Worm (Caenorhabditis elegans) whole organism, late embryonic: ENCODE results near the gene frl-1.
A peak's percentile ranks its signal among the peaks of the same experiment; 100 is the strongest.

Source experiments
- C08G9.2 ChIP-seq: sonication (generic microtip); optimal IDR thresholded peaks from 2 replicates; lab custom pipeline; 2016; ENCODE audit warnings: mild to moderate bottlenecking, missing genetic modification characterization, moderate library complexity, missing compliant biosample characterization
- F13H6.1 ChIP-seq: sonication (generic microtip); optimal IDR thresholded peaks from 2 replicates; lab custom pipeline; 2016; ENCODE audit warnings: missing genetic modification characterization, missing compliant biosample characterization
- K02D7.2 ChIP-seq: sonication (generic microtip); optimal IDR thresholded peaks from 2 replicates; lab custom pipeline; 2017; ENCODE audit warnings: mild to moderate bottlenecking, missing genetic modification characterization, missing compliant biosample characterization
- K09A11.1 ChIP-seq: sonication (generic microtip); optimal IDR thresholded peaks from 2 replicates; lab custom pipeline; 2017; ENCODE audit warnings: antibody characterized with exemption, mild to moderate bottlenecking, missing genetic modification characterization, missing compliant biosample characterization; ENCODE audit not compliant: insufficient read depth
- T23F11.4 ChIP-seq: fragments of 200-800 bp; sonication (Bioruptor generic); optimal IDR thresholded peaks from 2 replicates; lab custom pipeline; 2018; ENCODE audit warnings: mild to moderate bottlenecking, missing genetic modification characterization, missing compliant biosample characterization
- Y22D7AL.16 ChIP-seq: sonication (generic microtip); optimal IDR thresholded peaks from 2 replicates; lab custom pipeline; 2016; ENCODE audit warnings: missing genetic modification characterization, missing compliant biosample characterization
- ama-1 ChIP-seq: fragments of 150-350 bp; optimal IDR thresholded peaks from 2 replicates; lab custom pipeline; 2014
- ceh-14 ChIP-seq: sonication (generic microtip); optimal IDR thresholded peaks from 2 replicates; lab custom pipeline; 2016; ENCODE audit warnings: missing genotype, missing genetic modification characterization, missing compliant biosample characterization
- ceh-18 ChIP-seq: sonication (generic microtip); optimal IDR thresholded peaks from 2 replicates; lab custom pipeline; 2016; ENCODE audit warnings: missing genetic modification characterization, missing compliant biosample characterization
- ceh-19 ChIP-seq: fragments of 200-800 bp; sonication (Bioruptor generic); optimal IDR thresholded peaks from 2 replicates; lab custom pipeline; 2018; ENCODE audit warnings: mild to moderate bottlenecking, missing genetic modification characterization, missing compliant biosample characterization
- ceh-2 ChIP-seq: sonication (generic microtip); optimal IDR thresholded peaks from 2 replicates; lab custom pipeline; 2016; ENCODE audit warnings: missing genotype, missing genetic modification characterization, missing compliant biosample characterization
- ceh-22 ChIP-seq: sonication (generic microtip); optimal IDR thresholded peaks from 2 replicates; lab custom pipeline; 2017; ENCODE audit warnings: missing biosample characterization, missing genetic modification characterization
- ceh-24 ChIP-seq: sonication (generic microtip); optimal IDR thresholded peaks from 2 replicates; lab custom pipeline; 2016; ENCODE audit warnings: mild to moderate bottlenecking, missing genetic modification characterization, missing compliant biosample characterization
- ceh-30 ChIP-seq: fragments of 150-350 bp; optimal IDR thresholded peaks from 2 replicates; lab custom pipeline; 2014; ENCODE audit warnings: missing biosample characterization, missing genetic modification characterization
- ceh-31 ChIP-seq: sonication (generic microtip); optimal IDR thresholded peaks from 2 replicates; lab custom pipeline; 2016; ENCODE audit warnings: missing genetic modification characterization, missing compliant biosample characterization
- ceh-45 ChIP-seq: fragments of 200-800 bp; sonication (Bioruptor generic); IDR thresholded peaks from 2 replicates; pipeline ENCODE4 v1.3.6; 2022; ENCODE audit warnings: missing genetic modification reagents, missing genetic modification characterization, missing compliant biosample characterization
- ceh-48 ChIP-seq: sonication (generic microtip); optimal IDR thresholded peaks from 2 replicates; lab custom pipeline; 2016; ENCODE audit warnings: missing genetic modification characterization, inconsistent platforms, missing compliant biosample characterization
- dmd-4 ChIP-seq: sonication (generic microtip); optimal IDR thresholded peaks from 2 replicates; lab custom pipeline; 2016; ENCODE audit warnings: borderline replicate concordance, missing genetic modification characterization, missing compliant biosample characterization
- dve-1 ChIP-seq: sonication (generic microtip); optimal IDR thresholded peaks from 2 replicates; lab custom pipeline; 2017; ENCODE audit warnings: antibody characterized with exemption, mild to moderate bottlenecking, missing genetic modification characterization, missing compliant biosample characterization
- ets-4 ChIP-seq: sonication (generic microtip); optimal IDR thresholded peaks from 2 replicates; lab custom pipeline; 2016; ENCODE audit warnings: missing genetic modification characterization, missing compliant biosample characterization
- eyg-1 ChIP-seq: sonication (generic microtip); optimal IDR thresholded peaks from 2 replicates; lab custom pipeline; 2016; ENCODE audit warnings: missing genotype, missing genetic modification characterization, missing compliant biosample characterization
- fax-1 ChIP-seq: sonication (generic microtip); optimal IDR thresholded peaks from 2 replicates; lab custom pipeline; 2016; ENCODE audit warnings: missing genotype, missing genetic modification characterization, missing compliant biosample characterization
- fkh-10 ChIP-seq: fragments of 150-350 bp; optimal IDR thresholded peaks from 2 replicates; lab custom pipeline; 2014; ENCODE audit warnings: missing biosample characterization, missing genetic modification reagents, missing genetic modification characterization
- gmeb-2 ChIP-seq: sonication (generic microtip); optimal IDR thresholded peaks from 2 replicates; lab custom pipeline; 2016; ENCODE audit warnings: missing genetic modification characterization, inconsistent platforms, missing compliant biosample characterization
- hlh-15 ChIP-seq: sonication (generic microtip); optimal IDR thresholded peaks from 2 replicates; lab custom pipeline; 2016; ENCODE audit warnings: missing genetic modification characterization, missing compliant biosample characterization
- hlh-30 ChIP-seq: sonication (generic microtip); optimal IDR thresholded peaks from 2 replicates; lab custom pipeline; 2017; ENCODE audit warnings: antibody characterized with exemption, missing genetic modification characterization, missing compliant biosample characterization; ENCODE audit not compliant: insufficient read depth
- lin-11 ChIP-seq: fragments of 200-800 bp; sonication (Bioruptor generic); optimal IDR thresholded peaks from 2 replicates; lab custom pipeline; 2018; ENCODE audit warnings: mild to moderate bottlenecking, missing genetic modification characterization, missing compliant biosample characterization
- mec-3 ChIP-seq: sonication (generic microtip); optimal IDR thresholded peaks from 2 replicates; lab custom pipeline; 2016; ENCODE audit warnings: borderline replicate concordance, missing genetic modification characterization, missing compliant biosample characterization
- nfya-1 ChIP-seq: sonication (generic microtip); optimal IDR thresholded peaks from 2 replicates; lab custom pipeline; 2017; ENCODE audit warnings: missing genetic modification characterization, mild to moderate bottlenecking, missing compliant biosample characterization, antibody characterized with exemption, moderate library complexity
- nhr-11 ChIP-seq: fragments of 150-350 bp; optimal IDR thresholded peaks from 2 replicates; lab custom pipeline; 2014; ENCODE audit warnings: missing biosample characterization, missing genetic modification characterization
- nhr-232 ChIP-seq: sonication (generic microtip); optimal IDR thresholded peaks from 2 replicates; lab custom pipeline; 2016; ENCODE audit warnings: missing genetic modification characterization, missing compliant biosample characterization
- npax-4 ChIP-seq: sonication (generic microtip); optimal IDR thresholded peaks from 2 replicates; lab custom pipeline; 2016; ENCODE audit warnings: missing genetic modification characterization, missing compliant biosample characterization
- odd-2 ChIP-seq: sonication (generic microtip); optimal IDR thresholded peaks from 2 replicates; lab custom pipeline; 2017; ENCODE audit warnings: antibody characterized with exemption, mild to moderate bottlenecking, missing genetic modification characterization, missing compliant biosample characterization
- pag-3 ChIP-seq: sonication (generic microtip); optimal IDR thresholded peaks from 2 replicates; lab custom pipeline; 2016; ENCODE audit warnings: missing compliant biosample characterization, missing genetic modification characterization, borderline replicate concordance
- pat-9 ChIP-seq: fragments of 200-800 bp; sonication (Bioruptor generic); optimal IDR thresholded peaks from 2 replicates; lab custom pipeline; 2018; ENCODE audit warnings: mild to moderate bottlenecking, missing genetic modification characterization, moderate library complexity, missing compliant biosample characterization
- pax-1 ChIP-seq: fragments of 150-350 bp; optimal IDR thresholded peaks from 2 replicates; lab custom pipeline; 2014; ENCODE audit warnings: missing biosample characterization, missing genetic modification characterization
- pha-2 ChIP-seq: sonication (generic microtip); optimal IDR thresholded peaks from 2 replicates; lab custom pipeline; 2017; ENCODE audit warnings: mild to moderate bottlenecking, missing genetic modification characterization, missing compliant biosample characterization
- pros-1 ChIP-seq: fragments of 150-350 bp; optimal IDR thresholded peaks from 2 replicates; lab custom pipeline; 2014; ENCODE audit warnings: missing biosample characterization, missing genetic modification reagents, missing genetic modification characterization
- ref-2 ChIP-seq: sonication (generic microtip); optimal IDR thresholded peaks from 2 replicates; lab custom pipeline; 2016; ENCODE audit warnings: missing genetic modification characterization, missing compliant biosample characterization
- rnt-1 ChIP-seq: sonication (generic microtip); optimal IDR thresholded peaks from 2 replicates; lab custom pipeline; 2016; ENCODE audit warnings: missing genetic modification characterization, missing compliant biosample characterization
- sox-2 ChIP-seq: fragments of 200-800 bp; sonication (Bioruptor generic); IDR thresholded peaks from 2 replicates; pipeline ENCODE4 v1.3.6; 2022; ENCODE audit warnings: missing genetic modification reagents, missing genetic modification characterization, missing compliant biosample characterization
- syd-9 ChIP-seq: sonication (generic microtip); optimal IDR thresholded peaks from 2 replicates; lab custom pipeline; 2016; ENCODE audit warnings: mild to moderate bottlenecking, missing genetic modification characterization, moderate library complexity, missing compliant biosample characterization
- tbx-7 ChIP-seq: sonication (generic microtip); optimal IDR thresholded peaks from 2 replicates; lab custom pipeline; 2016; ENCODE audit warnings: missing genotype, missing genetic modification characterization, missing compliant biosample characterization
- unc-3 ChIP-seq, 2 experiments: fragments of 200-800 bp in 1 of 2; sonication (Bioruptor generic) in 1 of 2; sonication (generic microtip) in 1 of 2; conservative IDR thresholded peaks in 1 of 2; optimal IDR thresholded peaks in 1 of 2; 2 replicates each; pipeline versions ENCODE4 v1.3.6 to Lab custom; 2016 to 2022; ENCODE audit warnings: missing compliant biosample characterization in 2 of 2, missing genetic modification characterization in 2 of 2, missing genetic modification reagents in 1 of 2
- unc-42 ChIP-seq: sonication (generic microtip); optimal IDR thresholded peaks from 2 replicates; lab custom pipeline; 2016; ENCODE audit warnings: missing genotype, missing genetic modification characterization, missing compliant biosample characterization
- unc-55 ChIP-seq: sonication (generic microtip); optimal IDR thresholded peaks from 2 replicates; lab custom pipeline; 2017; ENCODE audit warnings: missing biosample characterization, missing genetic modification reagents, missing genetic modification characterization
- unc-86 ChIP-seq: sonication (generic microtip); optimal IDR thresholded peaks from 2 replicates; lab custom pipeline; 2016; ENCODE audit warnings: missing genetic modification characterization, missing compliant biosample characterization
- zip-5 ChIP-seq: sonication (generic microtip); optimal IDR thresholded peaks from 2 replicates; lab custom pipeline; 2016; ENCODE audit warnings: missing genetic modification characterization, missing compliant biosample characterization
- ztf-16 ChIP-seq: sonication (generic microtip); optimal IDR thresholded peaks from 2 replicates; lab custom pipeline; 2017; ENCODE audit warnings: missing genetic modification characterization, missing compliant biosample characterization

Gene frl-1

DNA sequence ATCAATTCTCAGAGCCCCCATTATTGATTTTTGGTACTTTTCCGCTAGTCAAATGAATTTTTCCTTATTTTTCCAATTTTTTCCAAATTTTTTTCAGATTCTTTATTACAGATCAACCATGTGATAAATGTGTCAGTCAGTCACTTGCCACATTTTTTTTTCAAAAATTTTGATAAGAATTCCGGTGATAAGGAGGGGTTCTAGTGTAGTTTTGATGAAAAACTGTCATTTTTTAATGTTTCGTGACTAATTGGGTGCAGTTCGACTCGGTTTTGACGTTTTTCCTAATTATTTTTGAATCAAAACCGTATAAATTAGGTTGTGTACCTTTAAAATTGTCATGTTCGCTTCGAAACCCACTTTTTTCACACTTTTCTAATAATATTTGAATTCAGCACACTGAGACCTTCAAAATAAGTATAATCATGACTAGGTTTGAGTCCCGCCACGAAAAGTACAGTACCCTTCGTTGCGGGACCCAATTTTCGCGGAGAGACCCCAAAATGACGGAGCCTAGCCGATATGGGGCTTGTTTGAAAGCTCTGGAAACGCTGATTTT is 24.1 kb upstream of the frl-1 start:
- TF ChIP-seq ceh-14 (no peak), zip-5 (no peak), K09A11.1 (no peak), C08G9.2 (tag; lab: Kevin White, UChicago) (no peak), syd-9 (no peak), ceh-2 (tag; lab: Kevin White, UChicago) (no peak), pax-1 (tag; lab: Kevin White, UChicago) (no peak), K02D7.2 (tag; lab: Kevin White, UChicago) (no peak), rnt-1 (tag; lab: Kevin White, UChicago) (no peak), ceh-45 (no peak), fax-1 (tag; lab: Kevin White, UChicago) (no peak), ceh-19 (GFP tag; lab: Kevin White, UChicago) (no peak), dve-1 (no peak), nhr-232 (tag; lab: Kevin White, UChicago) (no peak), ets-4 (tag; lab: Kevin White, UChicago) (no peak)

DNA sequence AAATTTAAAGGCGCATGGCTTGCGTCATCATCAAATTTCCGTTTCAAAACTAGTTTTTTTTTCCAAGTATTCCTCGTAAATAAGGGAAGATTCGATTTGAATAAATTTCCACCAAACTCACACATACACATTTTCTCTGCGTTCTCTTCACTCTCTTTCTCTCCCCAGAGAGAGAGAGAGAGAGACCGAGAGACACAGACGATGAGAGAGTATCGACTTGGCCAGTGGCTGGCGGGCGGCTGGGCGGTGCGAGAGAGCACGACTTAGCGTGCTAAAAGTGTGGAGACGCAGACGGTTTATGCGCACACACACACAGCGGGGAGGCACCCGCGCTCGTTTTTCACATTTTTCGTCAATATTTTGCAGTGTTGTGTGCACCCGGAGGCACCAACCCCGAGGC is 23.1 kb upstream of the frl-1 start:
- TF ChIP-seq unc-55 (GFP tag; lab: Kevin White, UChicago) (peak; percentile 43), unc-3 (GFP tag; conservative IDR thresholded peaks at IDR 0.05; lab: Robert Waterston, UW) (no peak), unc-3 (tag; optimal IDR thresholded peaks at IDR 0.05; lab: Kevin White, UChicago) (no peak), F13H6.1 (tag; lab: Kevin White, UChicago) (no peak), ama-1 (no peak), pax-1 (tag; lab: Kevin White, UChicago) (no peak), sox-2 (GFP tag; lab: Robert Waterston, UW) (no peak), zip-5 (no peak), ceh-19 (GFP tag; lab: Kevin White, UChicago) (peak; percentile 50), hlh-30 (tag; lab: Kevin White, UChicago) (peak; percentile 41), pat-9 (tag; lab: Kevin White, UChicago) (no peak), K09A11.1 (no peak), pha-2 (no peak), odd-2 (tag; lab: Kevin White, UChicago) (no peak), ceh-30 (tag; lab: Kevin White, UChicago) (no peak), ceh-22 (tag; lab: Kevin White, UChicago) (no peak), fkh-10 (GFP tag; lab: Kevin White, UChicago) (no peak), ceh-24 (tag; lab: Kevin White, UChicago) (no peak), ztf-16 (no peak), mec-3 (tag; lab: Kevin White, UChicago) (no peak), ref-2 (tag; lab: Kevin White, UChicago) (peak; percentile 92), ceh-18 (peak; percentile 76), Y22D7AL.16 (tag; lab: Kevin White, UChicago) (no peak), ceh-14 (peak; percentile 57), unc-86 (tag; lab: Kevin White, UChicago) (peak; percentile 35), ceh-45 (no peak), nfya-1 (tag; lab: Kevin White, UChicago) (peak; percentile 97), lin-11 (no peak), unc-42 (tag; lab: Kevin White, UChicago) (peak; percentile 97), eyg-1 (tag; lab: Kevin White, UChicago) (no peak), C08G9.2 (tag; lab: Kevin White, UChicago) (no peak), tbx-7 (no peak), nhr-11 (tag; lab: Kevin White, UChicago) (no peak), npax-4 (tag; lab: Kevin White, UChicago) (no peak), syd-9 (no peak), ceh-48 (tag; lab: Kevin White, UChicago) (peak; percentile 95), ceh-31 (tag; lab: Kevin White, UChicago) (peak; percentile 69), gmeb-2 (tag; lab: Kevin White, UChicago) (no peak), rnt-1 (tag; lab: Kevin White, UChicago) (peak; percentile 15), fax-1 (tag; lab: Kevin White, UChicago) (no peak), hlh-15 (tag; lab: Kevin White, UChicago) (no peak), pros-1 (tag; lab: Kevin White, UChicago) (peak; percentile 18), T23F11.4 (no peak), pag-3 (tag; lab: Kevin White, UChicago) (no peak), dve-1 (no peak), dmd-4 (tag; lab: Kevin White, UChicago) (no peak)
